Fruit fly (Drosophila melanogaster): Measurements from ENCODE around the gene Cpr67Fa2.

Gene Cpr67Fa2

DNA sequence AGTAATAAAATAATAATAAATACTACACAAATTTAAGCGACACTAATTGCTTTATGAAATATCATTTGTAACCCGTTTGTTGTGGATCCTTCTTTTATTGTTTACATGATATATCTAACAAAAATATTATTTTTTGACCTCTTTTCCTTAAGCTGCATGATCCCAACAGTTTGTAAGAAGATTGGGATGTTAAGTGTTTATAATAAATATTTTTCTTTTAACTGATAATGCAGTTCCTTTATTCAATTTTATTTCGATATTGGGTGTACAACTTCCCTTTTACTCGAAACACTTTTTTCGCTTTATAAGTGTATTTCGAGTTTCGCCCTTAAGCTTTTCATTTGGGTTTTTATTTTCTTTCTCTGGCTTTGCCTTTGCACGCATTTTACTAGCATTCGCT is 37.9 kb upstream of the Cpr67Fa2 start:
- no peak for TF ChIP-seq CTCF (optimal IDR thresholded peaks at IDR 0.05)
- no peak for TF ChIP-seq CG8478 (optimal IDR thresholded peaks at IDR 0.05)

DNA sequence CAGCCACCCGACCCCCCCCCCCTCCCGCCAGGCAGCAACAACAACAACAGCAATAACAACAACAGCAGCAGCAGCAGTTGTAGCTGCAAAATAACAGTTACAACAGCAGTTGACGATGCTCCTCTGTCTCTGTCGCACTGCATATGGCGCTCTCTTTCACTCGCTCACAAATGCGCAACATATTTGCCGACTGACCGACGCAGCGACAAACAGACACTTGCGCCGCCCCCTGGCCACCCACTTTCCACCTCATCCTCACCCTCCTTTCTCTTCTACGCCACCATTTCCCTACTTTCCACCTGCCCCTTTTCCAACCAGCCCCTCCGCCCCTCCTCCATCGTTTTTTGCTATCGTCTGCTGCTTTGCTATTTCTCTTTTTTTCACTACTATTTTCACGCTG is 37.5 kb upstream of the Cpr67Fa2 start:
- TF ChIP-seq CTCF (optimal IDR thresholded peaks at IDR 0.05) (no peak), CG8478 (optimal IDR thresholded peaks at IDR 0.05) (no peak)

DNA sequence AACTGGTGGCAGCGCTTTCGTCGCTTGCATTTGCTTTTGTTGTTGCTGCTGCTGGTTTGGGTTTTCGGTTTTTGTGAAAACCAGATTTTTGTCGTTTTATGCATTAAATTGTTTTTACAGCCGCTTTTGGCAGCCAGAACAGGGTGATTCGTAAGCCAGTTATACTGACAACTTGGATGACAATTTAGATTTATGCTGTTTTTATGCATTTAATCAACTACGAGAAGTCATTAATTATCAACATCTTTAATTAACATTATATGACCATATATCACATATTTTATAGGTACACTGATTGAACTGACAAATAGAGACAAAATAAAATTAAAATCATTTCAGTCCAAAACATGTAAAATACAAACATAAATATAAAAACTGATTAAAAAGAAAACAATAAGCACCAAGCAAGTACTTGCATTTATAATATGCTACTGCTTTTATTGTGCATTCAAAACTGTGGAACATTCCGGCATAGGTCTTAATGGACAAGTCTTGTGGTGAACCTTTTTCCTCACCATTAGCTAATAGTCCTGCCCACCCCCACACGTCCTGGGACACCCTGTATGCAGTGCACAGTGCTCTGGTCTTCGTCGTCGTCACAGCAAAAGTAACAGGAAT is 36.6 kb upstream of the Cpr67Fa2 start:
- no peak for TF ChIP-seq CTCF (optimal IDR thresholded peaks at IDR 0.05)
- TF ChIP-seq CG8478 (optimal IDR thresholded peaks at IDR 0.05), result no peak

DNA sequence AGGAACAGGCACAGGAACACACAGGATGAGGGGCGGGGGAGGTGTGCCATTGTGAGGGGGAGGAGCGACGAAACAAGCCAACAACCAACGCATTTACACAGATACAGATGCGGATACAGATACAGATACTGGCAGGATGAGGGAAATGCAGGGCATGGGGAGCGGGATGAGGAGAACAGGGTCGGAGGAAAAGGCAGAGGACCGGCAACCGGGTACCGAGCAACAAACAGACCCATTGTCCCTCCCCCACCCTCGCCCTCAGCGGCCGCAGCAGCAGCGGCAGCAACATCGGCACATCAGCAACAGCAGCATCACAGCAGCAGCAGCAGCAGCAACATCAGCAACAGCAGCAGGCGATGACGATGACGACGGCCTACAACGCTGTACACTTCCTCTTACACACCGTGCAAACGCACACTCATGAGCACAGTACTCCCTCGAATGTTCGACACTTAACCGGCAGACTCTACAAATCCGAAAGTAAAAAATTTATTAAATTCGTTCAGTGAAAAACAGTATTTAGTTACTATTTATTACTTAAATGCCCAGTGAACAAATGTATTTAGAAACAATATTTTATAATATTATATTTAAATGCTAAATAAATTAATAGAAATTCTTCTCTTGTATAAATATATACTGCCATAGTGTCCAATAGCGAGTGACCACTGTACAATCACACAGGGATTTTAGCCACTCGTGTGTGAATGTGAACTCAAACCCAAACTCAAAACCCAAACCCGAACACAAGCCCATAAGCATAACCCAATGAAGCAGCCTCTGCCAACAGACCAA is 35.9 kb upstream of the Cpr67Fa2 start:
- TF ChIP-seq CG8478 (optimal IDR thresholded peaks at IDR 0.05), result no peak

DNA sequence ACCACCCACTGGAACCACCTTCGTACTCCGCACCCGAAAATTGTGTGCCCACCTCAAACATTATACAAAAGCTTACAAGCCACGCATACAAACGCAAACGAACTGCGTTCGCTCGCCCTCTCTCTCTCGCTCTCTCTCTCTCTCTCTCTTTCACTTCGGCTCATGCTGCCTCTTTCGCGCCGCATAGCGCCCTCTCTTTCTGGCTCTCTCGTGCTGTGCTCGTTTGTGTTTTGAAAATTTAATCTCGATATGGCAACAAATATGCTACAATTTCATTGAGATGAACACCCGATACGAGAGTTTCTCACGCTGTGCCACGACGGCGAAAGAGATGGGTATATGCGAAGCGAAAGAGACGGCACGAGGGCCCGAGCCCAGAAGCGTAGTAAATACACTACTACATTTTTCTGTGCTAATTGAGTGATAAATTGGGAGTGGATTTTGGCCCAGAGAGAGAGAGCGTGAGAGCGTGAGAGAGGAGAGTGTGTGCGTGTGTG is 34.9 kb upstream of the Cpr67Fa2 start:
- no peak for TF ChIP-seq CG8478 (optimal IDR thresholded peaks at IDR 0.05)
- peak; percentile 41 to 53 for TF ChIP-seq CTCF (optimal IDR thresholded peaks at IDR 0.05)

DNA sequence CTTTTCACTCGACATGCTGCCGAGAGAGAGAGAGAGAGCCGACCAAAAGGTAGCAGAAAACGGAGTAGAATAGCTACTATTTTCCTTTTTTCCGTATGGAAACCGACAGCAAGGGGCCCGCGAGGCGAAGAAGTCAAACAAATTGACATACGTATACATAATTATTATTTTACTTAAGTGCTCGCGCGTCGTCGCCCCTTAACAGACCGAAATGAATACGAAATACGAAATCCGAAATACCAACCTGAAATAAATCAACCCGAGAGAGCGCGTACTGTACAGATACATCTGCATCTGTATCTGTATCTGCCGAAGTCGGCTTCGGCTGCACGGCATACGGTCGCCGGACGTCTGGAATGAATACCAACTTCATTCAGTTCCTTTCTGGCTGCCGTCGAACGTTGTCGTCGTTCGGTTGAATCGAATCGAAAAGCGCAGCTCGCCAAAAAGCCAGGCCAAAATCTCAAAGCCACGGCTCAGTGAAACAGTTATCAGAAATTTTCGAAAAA is 33.9 kb upstream of the Cpr67Fa2 start:
- no peak for TF ChIP-seq CTCF (optimal IDR thresholded peaks at IDR 0.05)
- TF ChIP-seq CG8478 (optimal IDR thresholded peaks at IDR 0.05), result no peak

DNA sequence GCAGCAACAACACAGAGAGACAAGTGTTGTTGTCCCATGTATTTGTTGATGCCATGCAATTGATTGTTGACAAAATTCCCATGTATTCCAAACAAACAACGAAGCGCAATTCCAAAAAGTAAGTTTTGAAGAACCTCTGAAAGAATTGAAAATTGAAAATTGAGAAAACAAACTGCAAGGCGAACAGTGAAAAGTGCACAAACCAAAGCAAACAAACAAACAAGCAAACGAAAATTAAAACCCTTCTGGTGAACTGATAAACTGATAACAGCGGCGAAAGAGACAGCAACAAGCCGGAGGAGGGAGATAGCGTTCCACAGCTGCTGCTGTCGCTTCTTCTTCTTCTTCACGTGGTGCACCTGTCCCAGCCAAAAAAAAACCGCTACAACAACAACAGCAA is 32.9 kb upstream of the Cpr67Fa2 start:
- TF ChIP-seq CG8478 (optimal IDR thresholded peaks at IDR 0.05) (no peak), CTCF (optimal IDR thresholded peaks at IDR 0.05) (no peak)

DNA sequence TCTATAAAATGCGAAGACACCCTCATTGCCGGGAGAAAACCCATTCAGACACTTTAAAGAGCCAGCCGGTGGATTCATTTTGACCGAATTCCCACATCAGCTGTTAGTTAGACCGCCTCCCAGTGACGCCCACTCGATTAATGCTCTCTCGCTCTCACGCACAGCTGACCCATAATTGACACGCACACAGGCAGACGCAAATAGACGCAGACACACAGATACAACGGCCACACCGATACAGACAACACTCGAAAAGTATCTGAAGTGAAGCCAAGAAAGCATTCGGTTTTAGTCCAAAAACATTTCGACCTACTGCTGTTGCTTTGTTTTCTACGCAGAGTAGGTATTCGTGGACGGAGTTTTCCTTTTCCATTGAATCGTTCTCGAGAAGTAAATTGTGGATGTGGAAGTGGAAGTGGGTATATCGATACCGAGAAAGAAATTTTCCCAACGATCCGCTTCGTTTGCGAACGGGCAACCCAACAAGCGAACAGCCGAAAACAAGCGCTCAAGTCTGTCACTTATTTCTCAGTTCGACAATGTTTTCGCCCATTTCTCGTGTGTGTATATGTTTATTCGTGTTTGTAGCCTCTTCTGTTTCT is 31.4 kb upstream of the Cpr67Fa2 start:
- TF ChIP-seq CG8478 (optimal IDR thresholded peaks at IDR 0.05) (no peak), CTCF (optimal IDR thresholded peaks at IDR 0.05) (no peak)

DNA sequence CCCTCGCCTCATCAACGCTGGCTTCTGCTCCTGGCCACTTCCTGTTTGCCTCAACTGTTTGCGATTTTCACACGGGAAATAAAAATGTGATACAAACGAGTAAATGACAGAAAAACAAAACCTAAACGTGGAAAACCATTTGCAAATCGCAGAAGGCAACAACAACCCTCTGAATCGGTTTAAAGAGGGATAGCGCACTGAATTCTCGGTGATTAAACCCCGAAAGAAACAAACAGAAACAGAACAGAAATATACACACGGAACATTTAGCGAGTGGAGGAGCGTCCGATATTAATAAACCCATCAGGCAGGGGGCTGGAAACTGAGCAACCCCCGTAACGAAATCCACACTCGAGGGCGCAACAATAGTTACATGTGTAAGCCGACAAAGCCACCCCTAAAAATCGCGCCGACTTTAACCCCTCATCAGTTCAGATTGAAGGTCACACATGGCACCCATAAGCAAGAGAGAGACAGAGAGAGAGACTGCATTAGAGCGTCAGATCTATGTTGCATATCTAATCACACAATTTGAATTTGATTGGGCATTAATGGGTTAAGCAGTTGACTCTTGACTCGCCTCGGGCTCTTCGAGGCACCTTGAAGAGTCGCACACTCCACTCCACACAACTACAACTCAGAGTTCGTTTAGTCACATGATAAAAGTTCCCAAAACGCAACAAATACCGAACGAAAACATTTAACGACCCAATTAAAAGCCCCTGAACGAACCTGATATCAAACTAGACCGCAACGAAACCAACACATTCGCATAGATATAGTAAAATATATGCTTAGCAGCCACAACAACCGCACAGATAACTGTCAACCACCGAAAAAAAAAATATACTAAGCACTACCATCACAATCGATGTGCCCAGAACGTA is 29.6 kb upstream of the Cpr67Fa2 start:
- TF ChIP-seq CTCF (optimal IDR thresholded peaks at IDR 0.05), result no peak
- no peak for TF ChIP-seq CG8478 (optimal IDR thresholded peaks at IDR 0.05)

DNA sequence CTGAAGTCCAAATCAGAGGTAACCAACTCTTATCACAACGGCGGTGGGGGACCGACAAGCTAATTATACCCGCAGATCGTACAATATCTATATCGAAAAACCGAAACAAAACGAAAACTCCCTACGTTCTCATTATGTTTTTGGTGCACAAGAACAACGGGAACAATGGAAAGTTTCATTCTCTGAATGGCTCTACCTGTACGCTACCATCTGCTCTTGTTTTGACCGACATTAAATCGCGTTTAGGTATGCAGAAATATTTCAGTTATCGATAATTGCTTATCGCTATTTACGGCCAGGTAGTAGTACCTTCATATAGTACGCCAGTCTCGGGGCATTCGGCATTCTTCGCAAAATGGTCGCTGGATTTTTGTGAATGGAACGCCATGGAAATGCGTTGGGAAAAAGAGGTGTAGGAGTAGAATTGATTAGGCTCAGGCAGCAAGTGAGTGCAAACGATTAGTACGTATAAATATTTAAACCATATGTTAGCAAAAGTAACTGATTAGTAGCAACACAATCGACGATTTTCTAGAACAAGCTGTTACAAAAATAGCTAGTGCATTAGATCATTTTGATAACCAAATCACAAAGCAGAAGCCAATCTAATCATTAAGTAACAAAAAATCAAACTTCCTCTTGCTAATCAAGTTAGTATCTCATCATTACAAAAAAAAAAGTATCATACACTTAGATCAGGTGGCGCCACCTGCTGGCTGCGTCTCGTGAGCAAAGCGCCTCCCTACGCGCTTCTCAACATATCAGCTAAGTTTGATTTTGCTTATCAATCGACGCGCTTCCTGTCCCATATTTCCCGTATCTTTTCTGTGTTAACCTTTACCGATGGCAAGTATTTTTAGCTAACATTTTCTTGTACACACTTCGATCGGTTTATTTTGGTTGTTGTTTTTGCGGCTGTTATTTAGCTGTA is 28.7 kb upstream of the Cpr67Fa2 start:
- TF ChIP-seq CTCF (optimal IDR thresholded peaks at IDR 0.05) (peak; percentile 87 to 92), CG8478 (optimal IDR thresholded peaks at IDR 0.05) (no peak)

DNA sequence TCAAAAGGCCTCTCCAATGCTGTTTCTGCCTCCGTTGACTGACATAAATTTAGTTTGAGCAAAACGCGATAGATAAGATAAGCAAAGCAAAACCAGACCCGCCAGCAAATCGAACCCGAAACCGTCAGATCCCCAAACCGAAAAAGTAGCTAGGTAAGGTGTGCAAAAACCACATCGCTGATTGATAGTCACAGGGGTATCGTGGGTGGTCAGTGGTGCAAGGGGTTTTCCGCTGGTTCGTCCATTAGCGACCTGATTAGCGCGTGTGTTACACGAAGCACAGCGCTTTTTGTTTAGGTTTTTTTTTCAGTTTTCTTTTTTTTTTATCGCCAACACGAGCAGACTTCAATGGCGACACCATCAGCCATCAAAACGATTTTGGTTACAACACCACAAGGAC is 27.6 kb upstream of the Cpr67Fa2 start:
- TF ChIP-seq CTCF (optimal IDR thresholded peaks at IDR 0.05) (peak in 1 of 2 experiments; percentile 4), CG8478 (optimal IDR thresholded peaks at IDR 0.05) (no peak)

DNA sequence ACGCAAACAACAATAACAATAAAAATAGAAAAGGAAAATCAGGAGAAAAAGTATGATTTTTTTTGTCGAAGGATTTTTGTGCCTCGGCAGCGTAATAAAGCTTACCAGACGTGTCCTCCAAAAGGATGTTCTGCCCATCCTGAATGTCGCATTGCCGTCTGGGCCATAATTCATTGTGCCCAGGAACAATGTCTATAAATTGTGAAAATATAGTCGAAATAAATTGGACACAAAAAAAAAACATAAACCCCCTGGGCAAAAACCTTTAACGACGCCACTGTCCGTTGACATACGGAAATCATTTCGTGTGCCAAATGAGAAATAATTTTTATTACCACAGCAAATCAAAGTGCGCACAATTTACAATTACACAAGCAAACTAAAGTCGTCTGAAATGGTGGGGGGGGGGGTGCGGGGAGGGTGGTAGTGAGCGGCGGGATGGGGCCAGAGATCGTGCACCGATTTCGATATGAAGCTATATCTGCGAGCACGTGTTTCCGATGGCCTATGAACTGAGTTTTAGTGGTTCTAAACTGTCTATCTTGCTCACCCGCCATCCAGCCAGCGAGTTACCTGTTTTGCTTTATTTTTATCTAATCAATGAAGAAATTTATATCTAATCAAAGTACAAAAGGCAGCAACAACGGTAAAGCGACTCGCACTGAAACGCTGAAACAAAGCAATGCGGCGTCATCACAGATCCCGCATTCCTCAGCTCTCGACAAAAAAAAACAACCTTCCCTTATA is 24.7 kb upstream of the Cpr67Fa2 start:
- TF ChIP-seq CG8478 (optimal IDR thresholded peaks at IDR 0.05) (no peak), CTCF (optimal IDR thresholded peaks at IDR 0.05) (no peak)

DNA sequence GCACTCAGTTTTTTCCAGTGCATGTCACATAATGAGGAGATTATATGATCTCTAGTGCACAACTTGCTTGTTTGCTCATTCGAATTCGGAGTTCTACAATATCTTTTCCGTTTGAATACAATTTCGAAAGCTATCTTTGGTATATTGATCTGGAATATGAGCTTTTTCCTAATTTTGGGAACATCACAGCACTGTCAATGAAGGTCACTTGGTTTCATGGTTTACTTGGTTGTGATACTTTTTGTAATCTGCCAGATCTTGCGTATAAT is 24.2 kb upstream of the Cpr67Fa2 start:
- TF ChIP-seq CTCF (optimal IDR thresholded peaks at IDR 0.05) (no peak), CG8478 (optimal IDR thresholded peaks at IDR 0.05) (no peak)
